Worm (Caenorhabditis elegans): ENCODE results near the gene ZK1307.8.
A peak's percentile ranks its signal among the peaks of the same experiment; 100 is the strongest.

Gene ZK1307.8

DNA sequence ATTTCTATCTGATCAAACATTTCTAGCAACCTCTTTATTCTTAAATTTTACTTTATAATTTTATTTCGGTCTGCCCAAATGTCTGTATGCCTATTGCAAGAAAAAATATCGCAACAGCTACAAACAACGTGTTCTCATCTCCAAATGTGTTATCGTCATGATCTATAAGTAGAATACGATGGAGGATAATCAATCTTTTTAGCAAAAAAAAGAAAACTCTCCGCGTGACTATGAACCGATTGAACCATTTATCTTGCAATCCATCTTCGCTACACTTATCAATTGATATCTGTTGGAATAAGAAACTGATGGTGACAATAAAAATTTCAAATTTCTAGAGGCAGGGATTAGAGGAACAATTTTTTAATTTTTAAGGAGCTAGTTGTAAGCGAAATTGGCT is 18.5 kb upstream of the ZK1307.8 start:
- TF ChIP-seq T22C8.4 (GFP tag; IDR thresholded peaks at IDR 0.05), result no peak
- TF ChIP-seq tab-1 (GFP tag; IDR thresholded peaks at IDR 0.05), result no peak
- TF ChIP-seq ref-1 (GFP tag; conservative IDR thresholded peaks at IDR 0.05), result no peak
- TF ChIP-seq med-1 (GFP tag; optimal IDR thresholded peaks at IDR 0.05; ENCODE audit: insufficient read depth), result no peak
- TF ChIP-seq ztf-29 (GFP tag; IDR thresholded peaks at IDR 0.05), result no peak
- TF ChIP-seq klf-2 (GFP tag; conservative IDR thresholded peaks at IDR 0.05), result no peak
- TF ChIP-seq ztf-23 (GFP tag; IDR thresholded peaks at IDR 0.05), result no peak
- TF ChIP-seq cog-1 (tag; optimal IDR thresholded peaks at IDR 0.05), result no peak
- TF ChIP-seq flt-1 (GFP tag; IDR thresholded peaks at IDR 0.05), result no peak

DNA sequence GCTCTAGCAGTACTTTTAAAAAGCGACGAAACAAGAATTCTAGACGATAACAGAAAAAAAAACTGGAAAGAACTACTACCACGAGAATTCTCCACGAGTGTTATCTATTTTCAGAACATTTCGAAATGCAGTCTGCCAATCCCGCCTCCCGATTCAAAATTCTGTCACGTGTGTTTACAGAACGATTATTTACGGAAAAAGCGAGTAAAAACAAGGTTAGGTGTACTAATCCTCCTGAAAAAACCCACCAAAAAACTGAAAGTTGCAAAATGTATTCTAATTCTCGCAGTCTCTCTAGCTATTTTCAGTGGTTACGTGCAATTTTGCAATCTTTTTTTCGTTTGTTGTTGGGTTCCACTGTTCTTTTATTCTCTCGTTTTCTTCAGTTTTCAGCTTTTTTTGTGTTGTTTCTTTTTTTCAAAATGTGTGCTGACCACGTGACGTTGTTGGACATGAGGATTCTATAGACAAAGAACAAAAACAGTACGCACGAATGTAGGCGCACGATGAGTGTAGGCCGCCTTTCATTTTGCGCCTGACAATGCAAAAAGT is 17.9 kb upstream of the ZK1307.8 start:
- TF ChIP-seq klf-2 (GFP tag; conservative IDR thresholded peaks at IDR 0.05) (no peak), T22C8.4 (GFP tag; IDR thresholded peaks at IDR 0.05) (no peak), med-1 (GFP tag; optimal IDR thresholded peaks at IDR 0.05; ENCODE audit: insufficient read depth) (no peak), cog-1 (tag; optimal IDR thresholded peaks at IDR 0.05) (no peak), ztf-23 (GFP tag; IDR thresholded peaks at IDR 0.05) (no peak), flt-1 (GFP tag; IDR thresholded peaks at IDR 0.05) (no peak), ref-1 (GFP tag; conservative IDR thresholded peaks at IDR 0.05) (no peak), tab-1 (GFP tag; IDR thresholded peaks at IDR 0.05) (no peak), ztf-29 (GFP tag; IDR thresholded peaks at IDR 0.05) (no peak)

DNA sequence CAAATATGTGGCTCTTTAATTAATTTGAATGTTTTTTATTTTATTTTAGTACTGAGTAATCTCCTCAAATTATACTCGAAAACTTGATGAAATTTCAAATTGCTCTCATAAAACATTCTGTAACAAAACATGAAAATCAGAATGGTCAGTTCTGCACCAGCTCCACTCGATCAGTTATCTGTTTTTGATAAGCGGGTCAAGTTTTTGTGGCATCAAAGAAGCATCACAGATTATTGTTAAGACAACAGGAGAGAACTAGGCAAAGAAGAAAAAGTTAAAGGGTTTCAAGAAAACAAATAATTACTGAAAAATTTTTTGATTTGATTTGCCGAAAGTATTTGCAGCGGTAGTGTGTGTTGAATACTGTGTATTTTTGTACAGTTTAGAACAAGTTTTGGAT is 17.3 kb upstream of the ZK1307.8 start:
- no peak for TF ChIP-seq tab-1 (GFP tag; IDR thresholded peaks at IDR 0.05)

DNA sequence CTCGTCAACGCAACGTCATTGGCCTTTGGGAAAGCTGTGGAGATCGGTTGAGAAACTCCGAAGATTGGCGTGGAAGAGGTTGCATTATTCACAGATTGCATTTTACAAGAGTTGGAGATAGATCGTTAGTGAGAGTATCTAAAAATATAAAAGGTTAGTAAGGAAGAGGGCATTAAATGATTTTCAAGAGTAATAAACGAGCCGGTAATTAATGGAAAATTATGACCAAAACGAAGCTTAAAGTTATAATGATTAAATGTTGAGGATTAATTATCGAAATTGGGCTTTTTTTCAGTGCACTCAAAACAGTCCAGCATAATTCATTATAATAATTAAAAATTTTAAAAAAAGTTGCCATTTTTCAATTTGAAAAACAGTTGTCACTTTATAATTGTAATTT is 15.1 kb upstream of the ZK1307.8 start, which contains the start of gene pap-2:
Gene pap-2, minus strand, starts transcription at position 101 of the 400 bp plus-strand sequence.
- TF ChIP-seq ztf-29 (GFP tag; IDR thresholded peaks at IDR 0.05) (no peak), klf-2 (GFP tag; conservative IDR thresholded peaks at IDR 0.05) (no peak), flt-1 (GFP tag; IDR thresholded peaks at IDR 0.05) (no peak), cog-1 (tag; optimal IDR thresholded peaks at IDR 0.05) (no peak), T22C8.4 (GFP tag; IDR thresholded peaks at IDR 0.05) (no peak), ztf-23 (GFP tag; IDR thresholded peaks at IDR 0.05) (no peak), med-1 (GFP tag; optimal IDR thresholded peaks at IDR 0.05; ENCODE audit: insufficient read depth) (no peak), ref-1 (GFP tag; conservative IDR thresholded peaks at IDR 0.05) (no peak), tab-1 (GFP tag; IDR thresholded peaks at IDR 0.05) (no peak)

DNA sequence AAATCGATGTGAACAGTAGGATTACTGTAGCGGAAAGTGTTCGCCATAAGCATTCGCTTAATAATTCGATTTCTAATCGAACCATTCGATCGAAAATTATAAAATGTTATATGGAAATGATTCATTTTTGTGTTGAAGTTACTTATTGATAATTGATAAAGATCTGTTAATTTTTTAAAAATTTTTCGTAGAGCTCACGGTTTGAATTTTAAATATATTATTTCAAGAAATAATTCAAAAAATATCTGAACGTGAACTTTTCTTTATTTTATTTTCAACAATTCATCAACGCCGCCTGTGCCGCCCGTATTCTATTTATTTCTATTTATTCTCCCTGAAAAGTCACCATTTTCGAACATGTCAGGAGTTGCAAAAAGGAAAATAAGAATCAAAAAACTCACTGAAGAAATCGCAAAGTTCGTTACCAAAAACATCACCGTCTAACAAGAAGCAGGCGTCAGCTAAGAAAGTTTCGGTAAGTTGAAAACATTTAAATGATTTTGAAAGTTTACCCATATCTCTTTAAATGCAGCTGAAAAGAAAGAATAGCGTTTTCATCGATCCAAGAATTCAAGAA is 13.0 kb upstream of the ZK1307.8 start, which contains the start of the genes T15H9.5 and T15H9.4:
Gene T15H9.5, minus strand, starts transcription at position 101 of the 577 bp plus-strand sequence.
Gene T15H9.4, plus strand, starts transcription at position 527 of the 577 bp plus-strand sequence.
- TF ChIP-seq flt-1 (GFP tag; IDR thresholded peaks at IDR 0.05) (no peak), T22C8.4 (GFP tag; IDR thresholded peaks at IDR 0.05) (no peak), ztf-29 (GFP tag; IDR thresholded peaks at IDR 0.05) (no peak), klf-2 (GFP tag; conservative IDR thresholded peaks at IDR 0.05) (no peak), cog-1 (tag; optimal IDR thresholded peaks at IDR 0.05) (no peak), med-1 (GFP tag; optimal IDR thresholded peaks at IDR 0.05; ENCODE audit: insufficient read depth) (no peak), ref-1 (GFP tag; conservative IDR thresholded peaks at IDR 0.05) (no peak), tab-1 (GFP tag; IDR thresholded peaks at IDR 0.05) (no peak), ztf-23 (GFP tag; IDR thresholded peaks at IDR 0.05) (no peak)

DNA sequence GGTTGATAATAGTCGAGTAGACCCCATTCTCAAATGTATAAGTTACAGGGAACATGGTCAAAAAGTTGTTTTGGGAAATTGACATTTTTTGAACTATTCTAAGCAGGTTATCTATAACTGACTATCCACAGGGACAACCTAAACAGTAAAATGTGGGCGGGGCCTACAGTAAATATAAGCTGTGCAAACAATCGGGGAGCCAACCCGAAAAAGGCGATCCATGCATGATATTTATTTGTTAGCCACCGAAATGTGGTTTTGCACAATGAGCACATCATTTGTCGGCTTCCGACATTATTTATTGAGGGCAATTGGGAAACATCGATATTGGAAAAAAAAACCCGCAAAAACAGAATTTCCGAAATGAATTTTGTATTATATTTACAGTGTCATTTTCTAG is 9.7 kb upstream of the ZK1307.8 start, which contains the start of gene hlh-6:
Gene hlh-6, minus strand, starts transcription at position 101 of the 400 bp plus-strand sequence.
- TF ChIP-seq ref-1 (GFP tag; conservative IDR thresholded peaks at IDR 0.05) (no peak), med-1 (GFP tag; optimal IDR thresholded peaks at IDR 0.05; ENCODE audit: insufficient read depth) (no peak), cog-1 (tag; optimal IDR thresholded peaks at IDR 0.05) (no peak), klf-2 (GFP tag; conservative IDR thresholded peaks at IDR 0.05) (no peak), ztf-23 (GFP tag; IDR thresholded peaks at IDR 0.05) (no peak), flt-1 (GFP tag; IDR thresholded peaks at IDR 0.05) (no peak), T22C8.4 (GFP tag; IDR thresholded peaks at IDR 0.05) (no peak), tab-1 (GFP tag; IDR thresholded peaks at IDR 0.05) (no peak), ztf-29 (GFP tag; IDR thresholded peaks at IDR 0.05) (no peak)

DNA sequence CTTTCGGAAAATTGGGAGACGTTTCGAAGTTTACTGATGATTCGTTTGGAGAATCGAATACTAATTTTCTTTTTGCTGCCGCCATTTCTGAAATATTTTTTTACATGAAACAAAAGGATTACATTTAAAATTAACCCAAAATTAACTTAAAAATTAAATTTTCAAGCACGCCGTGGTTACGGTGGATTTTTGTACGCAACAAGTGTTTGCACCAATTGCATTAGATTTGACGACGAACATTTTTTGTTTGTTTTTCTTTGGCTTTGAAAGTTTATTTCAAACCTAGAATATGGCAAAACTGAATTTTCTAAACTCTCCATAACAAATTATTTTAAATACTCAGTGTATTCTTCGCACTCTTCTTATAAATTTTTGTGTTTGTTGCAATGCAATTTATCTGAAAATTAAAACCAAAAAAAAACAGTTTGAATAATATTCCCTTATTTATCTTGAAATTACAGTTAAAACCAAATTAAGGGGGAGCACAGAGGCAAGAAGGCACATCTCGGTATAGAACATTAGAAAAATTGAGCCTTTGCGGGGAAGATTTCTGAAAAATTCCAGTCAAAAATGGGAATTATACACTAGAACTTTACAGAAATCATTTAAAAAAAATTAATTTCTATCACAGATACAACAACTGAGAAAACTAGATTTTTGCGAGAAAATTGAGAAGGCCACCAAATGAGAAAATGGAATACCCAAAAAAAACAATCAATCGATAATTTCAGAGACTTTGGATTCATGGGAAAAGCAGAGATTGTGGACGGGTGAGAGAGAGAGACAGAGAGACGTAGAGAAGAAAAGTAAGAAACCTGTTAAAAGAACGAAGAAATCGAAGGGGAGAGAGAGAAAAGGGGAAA is 7.1 kb upstream of the ZK1307.8 start, which contains the start of gene hal-3:
Gene hal-3, minus strand, starts transcription at position 87 of the 863 bp plus-strand sequence.
- TF ChIP-seq T22C8.4 (GFP tag; IDR thresholded peaks at IDR 0.05), result 0 out of 2 replicates have a peak, but pooled peaks have one; percentile 37
- no peak for TF ChIP-seq tab-1 (GFP tag; IDR thresholded peaks at IDR 0.05)

DNA sequence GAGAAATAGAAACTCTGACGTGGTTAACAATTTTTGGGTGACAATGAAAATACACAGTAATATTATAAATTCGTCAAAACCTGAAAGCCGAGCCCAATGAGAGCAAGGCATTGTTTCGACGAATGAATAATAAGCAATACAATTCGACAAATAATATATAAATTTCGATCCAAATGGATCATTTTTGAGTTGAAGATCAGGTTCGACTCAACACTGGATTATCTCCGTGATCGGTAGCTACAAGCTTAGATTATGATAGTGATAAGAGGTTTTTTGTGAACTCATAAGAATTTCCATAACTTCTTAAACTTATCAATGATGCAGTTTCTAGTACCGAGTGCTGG is 6.5 kb upstream of the ZK1307.8 start:
- no peak for TF ChIP-seq ztf-29 (GFP tag; IDR thresholded peaks at IDR 0.05)
- no peak for TF ChIP-seq tab-1 (GFP tag; IDR thresholded peaks at IDR 0.05)
- no peak for TF ChIP-seq flt-1 (GFP tag; IDR thresholded peaks at IDR 0.05)
- TF ChIP-seq T22C8.4 (GFP tag; IDR thresholded peaks at IDR 0.05), result no peak
- TF ChIP-seq klf-2 (GFP tag; conservative IDR thresholded peaks at IDR 0.05), result no peak
- no peak for TF ChIP-seq cog-1 (tag; optimal IDR thresholded peaks at IDR 0.05)
- no peak for TF ChIP-seq ref-1 (GFP tag; conservative IDR thresholded peaks at IDR 0.05)
- no peak for TF ChIP-seq ztf-23 (GFP tag; IDR thresholded peaks at IDR 0.05)
- no peak for TF ChIP-seq med-1 (GFP tag; optimal IDR thresholded peaks at IDR 0.05; ENCODE audit: insufficient read depth)

DNA sequence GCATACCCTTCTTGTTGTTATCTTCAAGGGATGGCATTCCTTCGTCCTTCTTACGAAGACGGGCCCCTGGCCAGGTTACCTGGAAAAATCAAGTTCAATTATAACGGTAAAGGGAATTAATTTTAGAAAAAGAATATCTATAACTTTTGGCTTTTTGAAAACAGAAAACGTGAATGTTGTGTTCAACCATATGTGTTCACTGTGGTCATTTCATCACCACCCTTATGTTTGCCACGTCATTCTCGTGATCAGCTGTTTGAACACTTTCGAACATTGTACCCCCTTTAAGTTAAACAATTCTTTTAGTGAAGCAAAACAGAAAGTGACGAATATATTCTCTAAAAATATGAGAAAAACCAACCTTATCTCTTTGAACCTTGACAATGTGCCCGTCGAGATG is 5.7 kb upstream of the ZK1307.8 start:
- no peak for TF ChIP-seq ztf-23 (GFP tag; IDR thresholded peaks at IDR 0.05)
- TF ChIP-seq ztf-29 (GFP tag; IDR thresholded peaks at IDR 0.05), result no peak
- no peak for TF ChIP-seq flt-1 (GFP tag; IDR thresholded peaks at IDR 0.05)
- TF ChIP-seq T22C8.4 (GFP tag; IDR thresholded peaks at IDR 0.05), result no peak
- no peak for TF ChIP-seq ref-1 (GFP tag; conservative IDR thresholded peaks at IDR 0.05)
- TF ChIP-seq med-1 (GFP tag; optimal IDR thresholded peaks at IDR 0.05; ENCODE audit: insufficient read depth), result no peak
- no peak for TF ChIP-seq klf-2 (GFP tag; conservative IDR thresholded peaks at IDR 0.05)
- no peak for TF ChIP-seq tab-1 (GFP tag; IDR thresholded peaks at IDR 0.05)
